Fruit fly (Drosophila melanogaster) Kc167 (cell line): ENCODE measurements around the gene CG5245.

Experiments used
- insv ChIP-seq: fragments of >200 bp; optimal IDR thresholded peaks from 3 replicates; lab custom pipeline; 2018; ENCODE audit warnings: missing external identifiers
- psq ChIP-seq: fragments of >200 bp; optimal IDR thresholded peaks from 2 replicates; lab custom pipeline; 2017; ENCODE audit warnings: missing external identifiers

dm6 chr3R:12431030-12431489 is 1.7 kb downstream of the CG5245 start, which contains the start of gene Prosalpha2:
- TF ChIP-seq psq (lab: Kevin White, UChicago) (no peak), insv (lab: Kevin White, UChicago) (no peak)
